Worm (Caenorhabditis elegans) whole organism, L4 larva: ENCODE measurements around the gene crn-5.

Experiments
- F26F4.8 ChIP-seq: fragments of 200-800 bp; sonication (Bioruptor generic); conservative IDR thresholded peaks from 2 replicates; pipeline ENCODE4 v1.3.6; 2022; ENCODE audit warnings: missing genetic modification characterization, missing compliant biosample characterization
- F49E8.2 ChIP-seq: sonication (generic microtip); optimal IDR thresholded peaks from 2 replicates; lab custom pipeline; 2016; ENCODE audit warnings: missing compliant biosample characterization, mild to moderate bottlenecking, missing genetic modification characterization, borderline replicate concordance
- T26A8.4 ChIP-seq: fragments of 200-800 bp; sonication (Bioruptor generic); IDR thresholded peaks from 2 replicates; pipeline ENCODE4 v1.3.6; 2022; ENCODE audit warnings: missing genetic modification characterization, missing compliant biosample characterization
- ama-1 ChIP-seq: fragments of 150-350 bp; optimal IDR thresholded peaks from 2 replicates; lab custom pipeline; 2014; ENCODE audit warnings: inconsistent platforms, mixed read lengths
- ceh-20 ChIP-seq: fragments of 200-800 bp; sonication (Bioruptor generic); IDR thresholded peaks from 2 replicates; pipeline ENCODE4 v1.3.6; 2022; ENCODE audit warnings: missing genetic modification reagents, missing genetic modification characterization, missing compliant biosample characterization
- ceh-44 ChIP-seq: fragments of 200-800 bp; sonication (Bioruptor generic); IDR thresholded peaks from 2 replicates; pipeline ENCODE4 v1.3.6; 2022; ENCODE audit warnings: missing genetic modification reagents, missing genetic modification characterization, missing compliant biosample characterization
- ces-1 ChIP-seq: fragments of 150-350 bp; sonication (generic microtip); optimal IDR thresholded peaks from 4 replicates; lab custom pipeline; 2014; ENCODE audit warnings: missing biosample characterization, missing genetic modification reagents, missing genetic modification characterization
- cey-2 ChIP-seq: sonication (generic microtip); optimal IDR thresholded peaks from 3 replicates; lab custom pipeline; 2017; ENCODE audit warnings: missing genetic modification characterization, mild to moderate bottlenecking, missing compliant biosample characterization, antibody characterized with exemption, borderline replicate concordance; ENCODE audit not compliant: insufficient read depth
- ctbp-1 ChIP-seq: fragments of 200-800 bp; sonication (Bioruptor generic); IDR thresholded peaks from 2 replicates; pipeline ENCODE4 v1.3.6; 2022; ENCODE audit warnings: missing genetic modification reagents, missing genetic modification characterization, missing compliant biosample characterization
- daf-16 ChIP-seq, 3 experiments: sonication (generic microtip); optimal IDR thresholded peaks; 2 replicates each; lab custom pipeline; 2016 to 2017; ENCODE audit warnings: missing genetic modification characterization in 3 of 3, missing genetic modification reagents in 3 of 3, mild to moderate bottlenecking in 2 of 3, missing compliant biosample characterization in 2 of 3, missing biosample characterization in 1 of 3, moderate library complexity in 1 of 3
- daf-19 ChIP-seq: fragments of 200-800 bp; sonication (Bioruptor generic); conservative IDR thresholded peaks from 2 replicates; pipeline ENCODE4 v1.3.6; 2022; ENCODE audit warnings: missing genetic modification characterization, missing compliant biosample characterization
- dmd-6 ChIP-seq: fragments of 200-800 bp; sonication (Bioruptor generic); IDR thresholded peaks from 2 replicates; pipeline ENCODE4 v1.3.6; 2022; ENCODE audit warnings: missing genetic modification reagents, missing genetic modification characterization, missing compliant biosample characterization
- dve-1 ChIP-seq: sonication (generic microtip); optimal IDR thresholded peaks from 2 replicates; lab custom pipeline; 2017; ENCODE audit warnings: antibody characterized with exemption, mild to moderate bottlenecking, missing genetic modification characterization, missing compliant biosample characterization; ENCODE audit not compliant: insufficient read depth
- egl-27 ChIP-seq: sonication (generic microtip); optimal IDR thresholded peaks from 3 replicates; lab custom pipeline; 2017; ENCODE audit warnings: missing biosample characterization, missing genetic modification reagents, missing genetic modification characterization
- gei-8 ChIP-seq: fragments of 200-800 bp; sonication (Bioruptor generic); optimal IDR thresholded peaks from 2 replicates; lab custom pipeline; 2018; ENCODE audit warnings: mild to moderate bottlenecking, missing genetic modification characterization, missing compliant biosample characterization
- hlh-11 ChIP-seq: fragments of 200-800 bp; sonication (Bioruptor generic); optimal IDR thresholded peaks from 2 replicates; lab custom pipeline; 2018; ENCODE audit warnings: mild to moderate bottlenecking, missing genetic modification characterization, missing compliant biosample characterization
- lim-7 ChIP-seq: fragments of 200-800 bp; sonication (Bioruptor generic); IDR thresholded peaks from 2 replicates; pipeline ENCODE4 v1.3.6; 2022; ENCODE audit warnings: missing genetic modification characterization, missing compliant biosample characterization
- mes-2 ChIP-seq: sonication (generic microtip); optimal IDR thresholded peaks from 2 replicates; lab custom pipeline; 2016; ENCODE audit warnings: missing genotype, mild to moderate bottlenecking, missing genetic modification characterization, missing compliant biosample characterization; ENCODE audit not compliant: poor library complexity, severe bottlenecking
- mxl-3 ChIP-seq: fragments of 200-800 bp; sonication (Bioruptor generic); optimal IDR thresholded peaks from 2 replicates; lab custom pipeline; 2018; ENCODE audit warnings: mild to moderate bottlenecking, missing genetic modification characterization, missing compliant biosample characterization
- nhr-11 ChIP-seq: fragments of 150-350 bp; optimal IDR thresholded peaks from 2 replicates; lab custom pipeline; 2014; ENCODE audit warnings: missing biosample characterization, missing genetic modification characterization
- nhr-111 ChIP-seq: fragments of 200-800 bp; sonication (Bioruptor generic); optimal IDR thresholded peaks from 2 replicates; lab custom pipeline; 2018; ENCODE audit warnings: mild to moderate bottlenecking, missing genetic modification characterization, missing compliant biosample characterization
- nhr-237 ChIP-seq: sonication (generic microtip); optimal IDR thresholded peaks from 2 replicates; lab custom pipeline; 2017; ENCODE audit warnings: missing biosample characterization, missing genetic modification characterization
- nhr-25 ChIP-seq: sonication (generic microtip); optimal IDR thresholded peaks from 2 replicates; lab custom pipeline; 2017; ENCODE audit warnings: missing genetic modification characterization, mild to moderate bottlenecking, missing compliant biosample characterization, antibody characterized with exemption, moderate library complexity, borderline replicate concordance; ENCODE audit not compliant: insufficient read depth
- nhr-28 ChIP-seq: fragments of 150-350 bp; optimal IDR thresholded peaks from 2 replicates; lab custom pipeline; 2014; ENCODE audit warnings: missing biosample characterization, missing genetic modification characterization
- nhr-42 ChIP-seq: fragments of 200-800 bp; sonication (Bioruptor generic); IDR thresholded peaks from 2 replicates; pipeline ENCODE4 v1.3.6; 2022; ENCODE audit warnings: missing genetic modification characterization, missing compliant biosample characterization
- nhr-76 ChIP-seq: fragments of 150-350 bp; optimal IDR thresholded peaks from 2 replicates; lab custom pipeline; 2014; ENCODE audit warnings: missing biosample characterization, missing genetic modification characterization
- pqm-1 ChIP-seq: sonication (generic microtip); optimal IDR thresholded peaks from 2 replicates; lab custom pipeline; 2017; ENCODE audit warnings: missing biosample characterization, missing genetic modification characterization
- rbr-2 ChIP-seq: sonication (generic microtip); optimal IDR thresholded peaks from 2 replicates; lab custom pipeline; 2016; ENCODE audit warnings: missing genotype, missing genetic modification characterization, missing compliant biosample characterization
- sdz-12 ChIP-seq: fragments of 200-800 bp; sonication (Bioruptor generic); optimal IDR thresholded peaks from 2 replicates; lab custom pipeline; 2018; ENCODE audit warnings: mild to moderate bottlenecking, missing genetic modification characterization, missing compliant biosample characterization
- spr-1 ChIP-seq: sonication (generic microtip); optimal IDR thresholded peaks from 2 replicates; lab custom pipeline; 2016; ENCODE audit warnings: mild to moderate bottlenecking, missing genetic modification characterization, missing compliant biosample characterization
- tag-97 ChIP-seq: fragments of 200-800 bp; sonication (Bioruptor generic); IDR thresholded peaks from 2 replicates; pipeline ENCODE4 v1.3.6; 2022; ENCODE audit warnings: missing genetic modification characterization, missing compliant biosample characterization
- unc-62 ChIP-seq, 3 experiments: fragments of 150-350 bp in 1 of 3; sonication (generic microtip); optimal IDR thresholded peaks in 2 of 3; peaks in 1 of 3; 1 replicate in 1 of 3; 2 replicates in 2 of 3; lab custom pipeline; 2014 to 2017; ENCODE audit warnings: missing biosample characterization in 3 of 3, missing genetic modification characterization in 3 of 3, missing genetic modification reagents in 3 of 3, missing genotype in 1 of 3
- zip-11 ChIP-seq: fragments of 200-800 bp; sonication (Bioruptor generic); IDR thresholded peaks from 2 replicates; pipeline ENCODE4 v1.3.6; 2022; ENCODE audit warnings: missing genetic modification characterization, missing compliant biosample characterization
- ztf-7 ChIP-seq: fragments of 150-350 bp; optimal IDR thresholded peaks from 2 replicates; lab custom pipeline; 2014; ENCODE audit warnings: missing biosample characterization, missing genetic modification characterization

crn-5 gene

DNA sequence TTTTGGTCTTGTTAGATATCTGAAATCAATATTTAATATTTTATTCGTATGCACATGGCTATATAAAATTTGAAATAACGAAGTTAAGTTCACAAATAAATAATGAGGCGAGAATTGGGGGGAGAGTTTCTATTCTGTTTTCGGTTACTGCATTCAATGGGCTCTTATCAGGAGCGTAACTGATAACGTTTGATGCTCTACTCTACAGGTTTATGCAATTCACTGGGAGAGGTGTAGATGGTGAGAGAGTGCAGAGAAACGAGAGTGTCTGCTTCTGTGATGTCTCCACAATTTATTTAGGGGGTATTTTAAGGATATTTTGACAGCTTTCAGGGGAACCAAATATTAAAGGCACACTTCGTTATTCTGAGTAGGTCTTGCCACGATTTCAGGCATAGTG lies 2.2 kb downstream of the crn-5 start, which contains the start of gene C14A4.6:
Gene C14A4.6 (minus strand): TSS at position 19 of the 400 bp plus-strand sequence.
- no peak for TF ChIP-seq F26F4.8 (GFP tag; lab: Robert Waterston, UW)
- TF ChIP-seq zip-11 (GFP tag; lab: Robert Waterston, UW), result no peak
- peak; percentile 47; the same call in 1 of the 2 replicates for TF ChIP-seq dmd-6
- TF ChIP-seq ceh-44, result no peak
- no peak for TF ChIP-seq nhr-76 (tag; lab: Kevin White, UChicago)
- peak; percentile 79 for TF ChIP-seq dve-1 (tag; lab: Kevin White, UChicago)
- TF ChIP-seq mes-2, result peak; percentile 35
- TF ChIP-seq ceh-20, result no peak
- peak; percentile 43 for TF ChIP-seq hlh-11 (tag; lab: Kevin White, UChicago)
- TF ChIP-seq F49E8.2, result no peak
- TF ChIP-seq pqm-1 (tag; lab: Kevin White, UChicago), result peak; percentile 88
- TF ChIP-seq daf-16 (GFP tag; optimal IDR thresholded peaks at IDR 0.05; lab: Kevin White, UChicago), result no peak
- TF ChIP-seq daf-16 (tag; optimal IDR thresholded peaks at IDR 0.05; lab: Kevin White, UChicago), result peak; percentile 76
- TF ChIP-seq nhr-28 (tag; lab: Kevin White, UChicago), result peak; percentile 81

DNA sequence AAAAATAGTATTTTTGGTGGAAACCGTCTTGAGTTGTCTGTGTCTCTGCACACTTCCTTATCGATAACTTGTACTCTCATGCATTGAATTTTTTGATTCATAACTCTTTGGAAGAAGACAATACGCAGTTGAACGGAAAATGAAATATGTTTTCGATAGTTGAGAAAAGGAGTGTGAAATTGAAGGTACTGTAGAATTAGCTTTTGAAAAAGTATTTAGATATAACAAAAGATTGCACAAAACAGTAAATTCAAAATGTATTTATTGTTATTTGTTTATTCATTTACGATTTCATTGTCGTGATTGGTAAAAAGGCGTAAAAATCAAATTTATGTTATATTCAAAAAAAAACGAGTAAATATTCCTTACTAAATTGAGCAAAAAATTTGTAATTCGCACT lies 3.9 kb downstream of the crn-5 start, which contains the start of gene C14A4.7:
Gene C14A4.7 (minus strand): TSS at position 101 of the 400 bp plus-strand sequence.
- TF ChIP-seq ctbp-1 (GFP tag; lab: Robert Waterston, UW) (no peak), nhr-25 (no peak), nhr-237 (tag; lab: Kevin White, UChicago) (no peak), gei-8 (GFP tag; lab: Kevin White, UChicago) (no peak), pqm-1 (tag; lab: Kevin White, UChicago) (peak; percentile 21), zip-11 (GFP tag; lab: Robert Waterston, UW) (no peak), tag-97 (GFP tag; lab: Robert Waterston, UW) (no peak), dve-1 (tag; lab: Kevin White, UChicago) (peak; percentile 9), nhr-111 (GFP tag; lab: Kevin White, UChicago) (no peak), F26F4.8 (GFP tag; lab: Robert Waterston, UW) (no peak), ces-1 (GFP tag; lab: Kevin White, UChicago) (no peak), ama-1 (no peak), mes-2 (no peak), spr-1 (tag; lab: Kevin White, UChicago) (no peak), ceh-20 (no peak), nhr-76 (tag; lab: Kevin White, UChicago) (no peak), cey-2 (tag; lab: Kevin White, UChicago) (no peak)

DNA sequence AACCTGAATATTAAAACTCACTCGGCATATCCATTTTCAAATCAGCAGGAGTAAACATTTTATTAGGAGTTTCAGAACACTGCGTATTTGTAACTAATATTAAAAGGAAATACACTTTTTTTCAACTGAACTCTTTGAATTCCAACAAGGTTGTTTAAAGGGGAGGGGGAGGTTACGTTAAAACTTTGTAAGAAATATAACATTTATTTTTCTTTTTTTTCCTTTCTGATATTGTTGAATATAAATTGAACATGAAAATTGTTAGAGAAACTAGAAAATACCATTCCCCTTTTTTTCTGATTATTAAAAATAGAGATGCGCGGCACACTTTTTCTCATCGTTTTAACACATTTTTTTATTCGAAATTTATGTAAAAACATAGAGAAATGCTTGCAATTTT lies 5.5 kb downstream of the crn-5 start, which contains the start of gene C14A4.8:
Gene C14A4.8 (minus strand): TSS at position 101 of the 400 bp plus-strand sequence.
- TF ChIP-seq unc-62 (GFP tag; optimal IDR thresholded peaks at IDR 0.05 in 1 of 2; lab: Kevin White, UChicago), result peak in 1 of 2 experiments; percentile 83
- TF ChIP-seq unc-62 (tag; optimal IDR thresholded peaks at IDR 0.05; lab: Kevin White, UChicago), result no peak
- TF ChIP-seq daf-19 (GFP tag; lab: Robert Waterston, UW), result no peak
- TF ChIP-seq mxl-3 (GFP tag; lab: Kevin White, UChicago), result no peak
- no peak for TF ChIP-seq sdz-12 (GFP tag; lab: Kevin White, UChicago)

DNA sequence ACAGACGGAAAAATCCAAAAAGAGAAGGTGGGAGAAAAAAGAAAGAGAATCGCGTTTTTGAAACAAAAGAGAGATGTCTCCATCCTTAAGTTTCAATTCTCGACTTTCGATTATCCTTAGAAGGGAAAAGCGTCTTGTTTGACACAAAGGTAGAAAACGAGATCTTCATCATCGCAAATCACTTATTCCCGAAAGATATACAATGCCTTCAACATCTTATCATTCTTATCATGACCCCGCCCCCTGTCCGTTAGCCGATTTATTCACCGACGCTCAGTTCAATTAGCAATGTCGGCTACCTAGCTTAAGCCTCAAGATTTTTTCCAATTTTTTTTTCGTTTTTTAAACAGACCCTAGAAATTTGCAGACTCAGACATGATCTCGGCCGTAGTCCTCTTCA lies 6.4 kb downstream of the crn-5 start, which contains the start of gene C14A4.9:
Gene C14A4.9 (plus strand): TSS at position 368 of the 400 bp plus-strand sequence.
- no peak for TF ChIP-seq spr-1 (tag; lab: Kevin White, UChicago)
- TF ChIP-seq ztf-7 (tag; lab: Kevin White, UChicago), result no peak
- TF ChIP-seq nhr-237 (tag; lab: Kevin White, UChicago), result no peak
- TF ChIP-seq rbr-2 (tag; lab: Kevin White, UChicago), result no peak
- TF ChIP-seq nhr-28 (tag; lab: Kevin White, UChicago), result no peak
- no peak for TF ChIP-seq zip-11 (GFP tag; lab: Robert Waterston, UW)

DNA sequence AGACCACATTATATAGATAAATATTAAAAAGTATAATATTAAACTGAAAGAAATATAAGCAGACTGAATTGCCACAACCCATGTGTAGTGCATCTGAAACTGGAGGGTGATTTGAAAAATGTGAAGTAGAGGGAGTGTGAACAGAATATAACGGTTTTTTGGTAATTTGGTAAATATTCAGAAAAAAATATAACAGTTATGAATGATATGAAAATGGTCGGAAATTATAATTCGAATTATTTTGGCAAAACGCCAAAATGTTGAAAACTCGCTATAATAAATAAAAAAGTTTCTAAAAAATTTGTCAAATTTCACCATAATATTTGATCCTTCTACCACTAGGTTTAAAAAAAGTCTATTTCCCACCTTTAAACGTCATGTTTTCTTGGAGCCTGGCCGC lies 9.6 kb downstream of the crn-5 start, which contains the start of gene srv-2:
Gene srv-2 (minus strand): TSS at position 101 of the 400 bp plus-strand sequence.
- TF ChIP-seq egl-27, result no peak
- no peak for TF ChIP-seq nhr-11
- no peak for TF ChIP-seq nhr-28 (tag; lab: Kevin White, UChicago)
- TF ChIP-seq lim-7, result no peak
- TF ChIP-seq ceh-44, result no peak
- no peak for TF ChIP-seq nhr-42 (GFP tag; lab: Robert Waterston, UW)
- TF ChIP-seq T26A8.4 (GFP tag; lab: Robert Waterston, UW), result no peak
